Worm (Caenorhabditis elegans) whole organism, late embryonic: ENCODE measurements around the gene C17B7.12.

ENCODE experiments used
- C38D4.7 ChIP-seq: fragments of 200-800 bp; sonication (Bioruptor generic); optimal IDR thresholded peaks from 2 replicates; lab custom pipeline; 2018; ENCODE audit warnings: mild to moderate bottlenecking, missing genetic modification characterization, moderate library complexity, missing compliant biosample characterization
- F13H6.1 ChIP-seq: sonication (generic microtip); optimal IDR thresholded peaks from 2 replicates; lab custom pipeline; 2016; ENCODE audit warnings: missing genetic modification characterization, missing compliant biosample characterization
- K02D7.2 ChIP-seq: sonication (generic microtip); optimal IDR thresholded peaks from 2 replicates; lab custom pipeline; 2017; ENCODE audit warnings: mild to moderate bottlenecking, missing genetic modification characterization, missing compliant biosample characterization
- T23F11.4 ChIP-seq: fragments of 200-800 bp; sonication (Bioruptor generic); optimal IDR thresholded peaks from 2 replicates; lab custom pipeline; 2018; ENCODE audit warnings: mild to moderate bottlenecking, missing genetic modification characterization, missing compliant biosample characterization
- ceh-14 ChIP-seq: sonication (generic microtip); optimal IDR thresholded peaks from 2 replicates; lab custom pipeline; 2016; ENCODE audit warnings: missing genotype, missing genetic modification characterization, missing compliant biosample characterization
- ceh-19 ChIP-seq: fragments of 200-800 bp; sonication (Bioruptor generic); optimal IDR thresholded peaks from 2 replicates; lab custom pipeline; 2018; ENCODE audit warnings: mild to moderate bottlenecking, missing genetic modification characterization, missing compliant biosample characterization
- ceh-2 ChIP-seq: sonication (generic microtip); optimal IDR thresholded peaks from 2 replicates; lab custom pipeline; 2016; ENCODE audit warnings: missing genotype, missing genetic modification characterization, missing compliant biosample characterization
- ceh-22 ChIP-seq: sonication (generic microtip); optimal IDR thresholded peaks from 2 replicates; lab custom pipeline; 2017; ENCODE audit warnings: missing biosample characterization, missing genetic modification characterization
- ceh-24 ChIP-seq: sonication (generic microtip); optimal IDR thresholded peaks from 2 replicates; lab custom pipeline; 2016; ENCODE audit warnings: mild to moderate bottlenecking, missing genetic modification characterization, missing compliant biosample characterization
- ceh-45 ChIP-seq: fragments of 200-800 bp; sonication (Bioruptor generic); IDR thresholded peaks from 2 replicates; pipeline ENCODE4 v1.3.6; 2022; ENCODE audit warnings: missing genetic modification reagents, missing genetic modification characterization, missing compliant biosample characterization
- ceh-6 ChIP-seq: fragments of 200-800 bp; sonication (Bioruptor generic); optimal IDR thresholded peaks from 2 replicates; lab custom pipeline; 2018; ENCODE audit warnings: mild to moderate bottlenecking, missing genetic modification characterization, missing compliant biosample characterization
- dmd-4 ChIP-seq: sonication (generic microtip); optimal IDR thresholded peaks from 2 replicates; lab custom pipeline; 2016; ENCODE audit warnings: borderline replicate concordance, missing genetic modification characterization, missing compliant biosample characterization
- dve-1 ChIP-seq: sonication (generic microtip); optimal IDR thresholded peaks from 2 replicates; lab custom pipeline; 2017; ENCODE audit warnings: antibody characterized with exemption, mild to moderate bottlenecking, missing genetic modification characterization, missing compliant biosample characterization
- elt-4 ChIP-seq: sonication (generic microtip); optimal IDR thresholded peaks from 2 replicates; lab custom pipeline; 2016; ENCODE audit warnings: missing genetic modification characterization, missing compliant biosample characterization
- eyg-1 ChIP-seq: sonication (generic microtip); optimal IDR thresholded peaks from 2 replicates; lab custom pipeline; 2016; ENCODE audit warnings: missing genotype, missing genetic modification characterization, missing compliant biosample characterization
- fax-1 ChIP-seq: sonication (generic microtip); optimal IDR thresholded peaks from 2 replicates; lab custom pipeline; 2016; ENCODE audit warnings: missing genotype, missing genetic modification characterization, missing compliant biosample characterization
- fkh-10 ChIP-seq: fragments of 150-350 bp; optimal IDR thresholded peaks from 2 replicates; lab custom pipeline; 2014; ENCODE audit warnings: missing biosample characterization, missing genetic modification reagents, missing genetic modification characterization
- fkh-6 ChIP-seq: sonication (generic microtip); optimal IDR thresholded peaks from 2 replicates; lab custom pipeline; 2016; ENCODE audit warnings: missing genetic modification characterization, missing compliant biosample characterization
- gmeb-2 ChIP-seq: sonication (generic microtip); optimal IDR thresholded peaks from 2 replicates; lab custom pipeline; 2016; ENCODE audit warnings: missing genetic modification characterization, inconsistent platforms, missing compliant biosample characterization
- hlh-15 ChIP-seq: sonication (generic microtip); optimal IDR thresholded peaks from 2 replicates; lab custom pipeline; 2016; ENCODE audit warnings: missing genetic modification characterization, missing compliant biosample characterization
- hlh-30 ChIP-seq: sonication (generic microtip); optimal IDR thresholded peaks from 2 replicates; lab custom pipeline; 2017; ENCODE audit warnings: antibody characterized with exemption, missing genetic modification characterization, missing compliant biosample characterization; ENCODE audit not compliant: insufficient read depth
- hlh-8 ChIP-seq: sonication (generic microtip); optimal IDR thresholded peaks from 2 replicates; lab custom pipeline; 2016; ENCODE audit warnings: missing genotype, missing genetic modification characterization, missing compliant biosample characterization
- lim-6 ChIP-seq: sonication (generic microtip); optimal IDR thresholded peaks from 2 replicates; lab custom pipeline; 2016; ENCODE audit warnings: missing genetic modification characterization, missing compliant biosample characterization
- lin-11 ChIP-seq: fragments of 200-800 bp; sonication (Bioruptor generic); optimal IDR thresholded peaks from 2 replicates; lab custom pipeline; 2018; ENCODE audit warnings: mild to moderate bottlenecking, missing genetic modification characterization, missing compliant biosample characterization
- madf-2 ChIP-seq: sonication (generic microtip); optimal IDR thresholded peaks from 2 replicates; lab custom pipeline; 2017; ENCODE audit warnings: missing genetic modification characterization, missing compliant biosample characterization
- mec-3 ChIP-seq: sonication (generic microtip); optimal IDR thresholded peaks from 2 replicates; lab custom pipeline; 2016; ENCODE audit warnings: borderline replicate concordance, missing genetic modification characterization, missing compliant biosample characterization
- nfya-1 ChIP-seq: sonication (generic microtip); optimal IDR thresholded peaks from 2 replicates; lab custom pipeline; 2017; ENCODE audit warnings: missing genetic modification characterization, mild to moderate bottlenecking, missing compliant biosample characterization, antibody characterized with exemption, moderate library complexity
- nhr-232 ChIP-seq: sonication (generic microtip); optimal IDR thresholded peaks from 2 replicates; lab custom pipeline; 2016; ENCODE audit warnings: missing genetic modification characterization, missing compliant biosample characterization
- odd-2 ChIP-seq: sonication (generic microtip); optimal IDR thresholded peaks from 2 replicates; lab custom pipeline; 2017; ENCODE audit warnings: antibody characterized with exemption, mild to moderate bottlenecking, missing genetic modification characterization, missing compliant biosample characterization
- pax-1 ChIP-seq: fragments of 150-350 bp; optimal IDR thresholded peaks from 2 replicates; lab custom pipeline; 2014; ENCODE audit warnings: missing biosample characterization, missing genetic modification characterization
- pha-2 ChIP-seq: sonication (generic microtip); optimal IDR thresholded peaks from 2 replicates; lab custom pipeline; 2017; ENCODE audit warnings: mild to moderate bottlenecking, missing genetic modification characterization, missing compliant biosample characterization
- pqm-1 ChIP-seq: sonication (generic microtip); optimal IDR thresholded peaks from 2 replicates; lab custom pipeline; 2016; ENCODE audit warnings: missing genetic modification characterization, missing compliant biosample characterization
- rnt-1 ChIP-seq: sonication (generic microtip); optimal IDR thresholded peaks from 2 replicates; lab custom pipeline; 2016; ENCODE audit warnings: missing genetic modification characterization, missing compliant biosample characterization
- sdc-2 ChIP-seq: sonication (generic microtip); optimal IDR thresholded peaks from 2 replicates; lab custom pipeline; 2016; ENCODE audit warnings: missing genotype, missing genetic modification characterization, missing compliant biosample characterization
- sox-2 ChIP-seq: fragments of 200-800 bp; sonication (Bioruptor generic); IDR thresholded peaks from 2 replicates; pipeline ENCODE4 v1.3.6; 2022; ENCODE audit warnings: missing genetic modification reagents, missing genetic modification characterization, missing compliant biosample characterization
- syd-9 ChIP-seq: sonication (generic microtip); optimal IDR thresholded peaks from 2 replicates; lab custom pipeline; 2016; ENCODE audit warnings: mild to moderate bottlenecking, missing genetic modification characterization, moderate library complexity, missing compliant biosample characterization
- tbx-2 ChIP-seq: sonication (generic microtip); optimal IDR thresholded peaks from 2 replicates; lab custom pipeline; 2016; ENCODE audit warnings: missing genetic modification characterization, missing compliant biosample characterization
- ttx-3 ChIP-seq: sonication (generic microtip); optimal IDR thresholded peaks from 2 replicates; lab custom pipeline; 2016; ENCODE audit warnings: missing genetic modification reagents, missing genetic modification characterization, missing compliant biosample characterization
- unc-86 ChIP-seq: sonication (generic microtip); optimal IDR thresholded peaks from 2 replicates; lab custom pipeline; 2016; ENCODE audit warnings: missing genetic modification characterization, missing compliant biosample characterization
- zip-5 ChIP-seq: sonication (generic microtip); optimal IDR thresholded peaks from 2 replicates; lab custom pipeline; 2016; ENCODE audit warnings: missing genetic modification characterization, missing compliant biosample characterization

Gene C17B7.12

DNA sequence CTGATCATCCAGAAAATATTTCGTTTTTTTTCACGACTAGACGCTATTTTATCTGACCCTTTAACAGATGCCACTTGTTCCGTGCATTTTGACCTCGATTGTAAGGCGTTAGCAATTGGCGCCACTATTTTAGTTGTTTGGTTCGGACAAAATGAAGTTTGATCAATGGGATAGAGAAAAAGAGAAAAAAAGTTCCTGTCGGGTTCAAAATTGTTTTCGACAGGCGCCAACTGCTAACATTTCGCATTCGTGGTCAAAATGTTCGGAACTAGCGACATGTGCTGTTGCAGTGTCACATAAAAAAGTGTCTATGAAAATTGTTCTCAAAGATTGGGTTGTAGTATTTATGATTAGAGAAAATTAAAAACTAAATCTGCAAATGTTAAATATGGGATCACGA is 5.5 kb upstream of the C17B7.12 start:
- no peak for TF ChIP-seq rnt-1 (tag; lab: Kevin White, UChicago)
- no peak for TF ChIP-seq dmd-4
- no peak for TF ChIP-seq dve-1
- no peak for TF ChIP-seq pha-2 (tag; lab: Kevin White, UChicago)
- no peak for TF ChIP-seq ceh-6 (GFP tag; lab: Kevin White, UChicago)
- TF ChIP-seq lin-11 (tag; lab: Kevin White, UChicago) = no peak
- TF ChIP-seq fkh-10 = no peak
- no peak for TF ChIP-seq sdc-2
- no peak for TF ChIP-seq T23F11.4 (GFP tag; lab: Kevin White, UChicago)
- TF ChIP-seq nhr-232 = no peak
- no peak for TF ChIP-seq mec-3 (tag; lab: Kevin White, UChicago)
- no peak for TF ChIP-seq fax-1 (tag; lab: Kevin White, UChicago)
- no peak for TF ChIP-seq hlh-8 (tag; lab: Kevin White, UChicago)
- TF ChIP-seq, all 69 proteins: peak for 0

DNA sequence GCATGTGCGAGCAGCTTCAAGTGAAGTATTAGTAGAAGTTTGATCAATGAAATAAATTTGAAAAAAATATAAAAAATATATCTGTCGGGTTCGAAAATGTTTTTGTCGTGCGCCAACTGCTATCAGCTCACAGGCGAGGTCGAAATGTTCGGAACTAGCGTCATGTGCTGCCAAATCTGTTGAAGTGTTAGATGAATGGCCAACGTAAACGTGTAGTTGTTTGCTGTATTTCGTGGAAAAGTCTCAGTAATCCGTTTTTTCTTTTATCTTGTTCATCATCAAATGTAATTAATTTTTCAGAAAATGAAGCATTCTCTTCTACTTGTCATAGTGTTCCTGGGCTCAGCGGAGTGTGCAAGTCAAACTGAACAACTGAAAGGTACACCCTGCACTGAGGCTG is 3.1 kb upstream of the C17B7.12 start, which contains the start of gene C17B7.15:
Gene C17B7.15, plus strand, starts transcription at position 301 of the 400 bp plus-strand sequence.
- no peak for TF ChIP-seq hlh-30 (tag; lab: Kevin White, UChicago)
- TF ChIP-seq unc-86 (tag; lab: Kevin White, UChicago) = no peak
- TF ChIP-seq odd-2 (tag; lab: Kevin White, UChicago) = no peak
- TF ChIP-seq lin-11 (tag; lab: Kevin White, UChicago) = no peak
- TF ChIP-seq rnt-1 (tag; lab: Kevin White, UChicago) = no peak
- no peak for TF ChIP-seq syd-9 (tag; lab: Kevin White, UChicago)
- no peak for TF ChIP-seq pax-1 (tag; lab: Kevin White, UChicago)
- TF ChIP-seq pqm-1 (tag; lab: Kevin White, UChicago) = no peak
- no peak for TF ChIP-seq K02D7.2
- TF ChIP-seq tbx-2 (tag; lab: Kevin White, UChicago) = no peak
- no peak for TF ChIP-seq nhr-232
- no peak for TF ChIP-seq ceh-45 (GFP tag; lab: Robert Waterston, UW)

ce11 chrV:3351266-3351665 is 1.8 kb upstream of the C17B7.12 start, which contains the start of gene str-63:
Gene str-63, plus strand, starts transcription at chrV:3351566.
- TF ChIP-seq fkh-10 (no peak), dve-1 (no peak), gmeb-2 (tag; lab: Kevin White, UChicago) (no peak), ceh-14 (tag; lab: Kevin White, UChicago) (no peak), ceh-24 (tag; lab: Kevin White, UChicago) (no peak), eyg-1 (no peak), sox-2 (GFP tag; lab: Robert Waterston, UW) (no peak), unc-86 (tag; lab: Kevin White, UChicago) (no peak)

DNA sequence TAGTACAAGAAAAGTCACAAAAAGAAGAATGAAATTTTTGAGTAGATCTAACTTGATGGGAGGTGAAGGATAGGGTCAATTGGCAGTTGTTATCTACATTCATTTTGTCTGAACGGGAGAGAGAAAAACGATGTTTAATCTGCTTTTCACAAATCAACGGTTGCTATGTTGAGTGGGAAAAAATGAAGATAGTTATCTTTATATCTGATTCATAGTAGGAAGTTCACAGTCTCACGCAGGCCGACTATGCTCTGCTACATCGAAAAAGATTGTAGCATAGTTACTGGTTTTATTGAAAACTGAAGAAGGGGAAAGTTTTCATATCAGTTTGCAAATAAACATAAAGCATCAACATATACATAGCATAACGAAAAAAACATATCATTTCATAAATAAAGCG is 2.5 kb downstream of the C17B7.12 start:
- TF ChIP-seq F13H6.1 = no peak
- TF ChIP-seq eyg-1 = no peak
- no peak for TF ChIP-seq pha-2 (tag; lab: Kevin White, UChicago)
- no peak for TF ChIP-seq ceh-14 (tag; lab: Kevin White, UChicago)
- TF ChIP-seq C38D4.7 (GFP tag; lab: Kevin White, UChicago) = no peak
- no peak for TF ChIP-seq ceh-24 (tag; lab: Kevin White, UChicago)
- no peak for TF ChIP-seq pax-1 (tag; lab: Kevin White, UChicago)
- no peak for TF ChIP-seq ceh-19 (GFP tag; lab: Kevin White, UChicago)
- TF ChIP-seq dve-1 = no peak
- TF ChIP-seq sdc-2 = no peak

DNA sequence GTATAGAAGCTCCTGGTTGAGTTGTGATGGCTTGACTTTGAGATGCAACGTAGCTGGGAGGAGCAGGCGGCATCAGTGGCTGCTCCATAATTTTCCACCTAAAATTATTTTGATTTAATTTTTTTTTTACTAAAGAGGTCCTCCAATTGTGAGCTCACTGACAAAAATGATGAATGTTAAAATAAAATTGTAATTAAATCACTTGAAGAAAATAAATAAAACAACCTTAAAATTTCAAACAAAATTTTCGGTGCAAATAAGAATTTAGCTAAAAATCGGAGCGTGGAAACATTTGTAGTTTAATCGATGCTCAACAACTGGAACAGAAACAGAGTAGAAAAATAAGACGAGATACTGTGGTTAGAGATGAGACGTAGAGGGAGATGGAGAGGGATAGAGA is 4.1 kb downstream of the C17B7.12 start, which contains the start of gene scrm-3:
Gene scrm-3, minus strand, starts transcription at position 101 of the 400 bp plus-strand sequence.
- no peak for TF ChIP-seq rnt-1 (tag; lab: Kevin White, UChicago)
- no peak for TF ChIP-seq fkh-10

ce11 chrV:3358267-3358666 is 5.2 kb downstream of the C17B7.12 start, which contains the start of gene C04E12.5:
Gene C04E12.5, plus strand, starts transcription at chrV:3358567.
- no peak for TF ChIP-seq zip-5 (tag; lab: Kevin White, UChicago)
- no peak for TF ChIP-seq rnt-1 (tag; lab: Kevin White, UChicago)
- TF ChIP-seq fkh-6 (tag; lab: Kevin White, UChicago) = no peak
- no peak for TF ChIP-seq lim-6
- TF ChIP-seq hlh-15 (tag; lab: Kevin White, UChicago) = no peak
- TF ChIP-seq ceh-2 (tag; lab: Kevin White, UChicago) = no peak
- TF ChIP-seq hlh-8 (tag; lab: Kevin White, UChicago) = no peak
- TF ChIP-seq C38D4.7 (GFP tag; lab: Kevin White, UChicago) = no peak
- no peak for TF ChIP-seq madf-2 (tag; lab: Kevin White, UChicago)
- TF ChIP-seq ceh-45 (GFP tag; lab: Robert Waterston, UW) = no peak
- no peak for TF ChIP-seq ceh-14 (tag; lab: Kevin White, UChicago)
- no peak for TF ChIP-seq ceh-22 (tag; lab: Kevin White, UChicago)
- TF ChIP-seq eyg-1 = no peak
- no peak for TF ChIP-seq dmd-4
- no peak for TF ChIP-seq elt-4 (tag; lab: Kevin White, UChicago)
- TF ChIP-seq ttx-3 (tag; lab: Kevin White, UChicago) = no peak
- no peak for TF ChIP-seq nfya-1 (tag; lab: Kevin White, UChicago)
